Worm (Caenorhabditis elegans): ENCODE data around the gene znf-207.

znf-207 gene

ce11 chrIV:11329269-11329668, 18.5 kb downstream of the znf-207 start, which contains the start of gene leo-1:
leo-1 (minus strand) TSS chrIV:11329369.
- TF ChIP-seq unc-30 (tag; optimal IDR thresholded peaks at IDR 0.05) (no peak), lin-15B (tag; optimal IDR thresholded peaks at IDR 0.05) (no peak), F16B12.6 (tag; optimal IDR thresholded peaks at IDR 0.05) (no peak), sup-37 (GFP tag; optimal IDR thresholded peaks at IDR 0.05) (no peak), fkh-8 (tag; optimal IDR thresholded peaks at IDR 0.05) (no peak), nhr-71 (tag; optimal IDR thresholded peaks at IDR 0.05) (no peak), mdl-1 (tag; optimal IDR thresholded peaks at IDR 0.05) (no peak), lin-13 (GFP tag; optimal IDR thresholded peaks at IDR 0.05) (no peak), grh-1 (GFP tag; IDR thresholded peaks at IDR 0.05) (no peak), nhr-47 (tag; optimal IDR thresholded peaks at IDR 0.05) (no peak), dsc-1 (tag; optimal IDR thresholded peaks at IDR 0.05) (no peak), nhr-28 (tag; optimal IDR thresholded peaks at IDR 0.05) (no peak), hlh-17 (GFP tag; optimal IDR thresholded peaks at IDR 0.05; ENCODE audit: borderline replicate concordance) (no peak), ama-1 (optimal IDR thresholded peaks at IDR 0.05) (no peak), tlp-1 (tag; optimal IDR thresholded peaks at IDR 0.05) (no peak), ces-1 (GFP tag; optimal IDR thresholded peaks at IDR 0.05) (no peak)

ce11 chrIV:11332751-11333150, 22.0 kb downstream of the znf-207 start, which contains the start of gene sart-3:
sart-3 (minus strand) TSS chrIV:11332969.
- TF ChIP-seq ztf-11 (tag; optimal IDR thresholded peaks at IDR 0.05): no peak
- TF ChIP-seq fkh-8 (tag; optimal IDR thresholded peaks at IDR 0.05): no peak
- no peak for TF ChIP-seq zag-1 (tag; optimal IDR thresholded peaks at IDR 0.05)
- peak in 1 of 2 experiments; percentile 10 for TF ChIP-seq efl-1 (optimal IDR thresholded peaks at IDR 0.05)
- TF ChIP-seq efl-1 (GFP tag; optimal IDR thresholded peaks at IDR 0.05 in 1 of 2): peak in 1 of 2 experiments; percentile 5
- no peak for TF ChIP-seq xbp-1 (tag; optimal IDR thresholded peaks at IDR 0.05)
- TF ChIP-seq nhr-90 (tag; optimal IDR thresholded peaks at IDR 0.05; ENCODE audit: poor library complexity): no peak
- TF ChIP-seq skn-1 (tag; optimal IDR thresholded peaks at IDR 0.05): peak; percentile 3
- peak in 1 of 2 experiments; percentile 24 for TF ChIP-seq lin-35 (GFP tag; optimal IDR thresholded peaks at IDR 0.05)
- TF ChIP-seq unc-30 (tag; optimal IDR thresholded peaks at IDR 0.05): no peak
- TF ChIP-seq lir-3 (tag; optimal IDR thresholded peaks at IDR 0.05; ENCODE audit: poor library complexity): no peak
- peak in 1 of 3 experiments; percentile 38 for TF ChIP-seq dpl-1 (GFP tag; optimal IDR thresholded peaks at IDR 0.05)
- TF ChIP-seq mef-2 (tag; optimal IDR thresholded peaks at IDR 0.05): no peak

- TF ChIP-seq nhr-20 (tag; optimal IDR thresholded peaks at IDR 0.05) (no peak), lin-39 (tag; optimal IDR thresholded peaks at IDR 0.05) (no peak)
Observed at ce11 chrIV:11336180-11336579, 25.4 kb downstream of the znf-207 start.

- TF ChIP-seq nhr-28 (tag; optimal IDR thresholded peaks at IDR 0.05) (no peak), fkh-10 (GFP tag; optimal IDR thresholded peaks at IDR 0.05) (no peak), sox-4 (tag; optimal IDR thresholded peaks at IDR 0.05) (no peak), vab-15 (tag; optimal IDR thresholded peaks at IDR 0.05) (no peak), unc-30 (tag; optimal IDR thresholded peaks at IDR 0.05) (no peak), egl-13 (tag; optimal IDR thresholded peaks at IDR 0.05) (no peak), hpl-2 (GFP tag; optimal IDR thresholded peaks at IDR 0.05) (no peak), swsn-7 (tag; optimal IDR thresholded peaks at IDR 0.05) (no peak), zag-1 (tag; optimal IDR thresholded peaks at IDR 0.05) (no peak), dpl-1 (GFP tag; optimal IDR thresholded peaks at IDR 0.05) (no peak), skn-1 (tag; optimal IDR thresholded peaks at IDR 0.05) (no peak), elt-2 (tag; optimal IDR thresholded peaks at IDR 0.05) (no peak)
Observed at ce11 chrIV:11337021-11337420, 26.2 kb downstream of the znf-207 start, which contains the start of gene F54E12.2. F54E12.2 (minus strand) TSS chrIV:11337184.
